Fruit fly (Drosophila melanogaster): ENCODE results near the gene Ppm1.

Ppm1 gene

DNA sequence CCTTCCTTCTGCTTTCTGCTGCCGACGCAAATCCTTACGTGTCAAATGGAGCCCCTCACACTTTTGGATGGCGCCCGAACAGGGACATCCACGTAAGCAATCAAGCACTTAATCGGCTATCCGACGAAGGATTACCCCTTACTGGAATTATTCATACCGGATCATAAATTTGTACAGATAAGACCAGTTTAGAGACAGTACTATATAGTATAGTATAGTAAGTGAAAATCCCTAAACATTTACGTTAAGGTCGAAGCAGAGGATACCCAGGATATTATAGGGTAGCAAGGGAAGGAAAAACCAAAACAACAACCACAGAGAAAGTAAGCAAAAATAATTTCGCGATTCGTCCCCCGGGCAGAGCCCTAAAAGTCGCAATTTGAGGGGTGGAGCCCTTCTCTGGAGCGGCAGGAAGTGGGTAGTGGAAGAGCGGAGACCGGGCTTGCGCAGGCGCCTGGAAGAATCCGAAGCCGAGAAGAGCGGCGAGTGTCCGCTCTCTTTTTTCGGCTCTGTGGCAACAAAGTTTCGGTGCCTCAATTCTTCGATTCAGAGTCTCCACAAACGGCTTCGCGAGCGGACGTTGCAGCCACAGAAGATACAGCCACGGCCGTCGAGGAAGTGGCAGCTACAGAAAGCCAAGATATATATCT lies 35.5 kb upstream of the Ppm1 start:
- TF ChIP-seq CG9705 (GFP tag; optimal IDR thresholded peaks at IDR 0.05): no peak
- peak; percentile 79 for TF ChIP-seq HLH106 (tag; optimal IDR thresholded peaks at IDR 0.05)
- TF ChIP-seq rgr (GFP tag; optimal IDR thresholded peaks at IDR 0.05): peak; percentile 81
- peak; percentile 55 for TF ChIP-seq dmrt93B (GFP tag; optimal IDR thresholded peaks at IDR 0.05)
- TF ChIP-seq Jra (GFP tag; optimal IDR thresholded peaks at IDR 0.05): peak; percentile 43
- peak; percentile 22 for TF ChIP-seq Rel (GFP tag; optimal IDR thresholded peaks at IDR 0.05)
- peak; percentile 20 for TF ChIP-seq Rel (tag; optimal IDR thresholded peaks at IDR 0.05)
- TF ChIP-seq Abd-B (GFP tag; optimal IDR thresholded peaks at IDR 0.05): no peak
- TF ChIP-seq h (GFP tag; optimal IDR thresholded peaks at IDR 0.05): peak; percentile 88
- no peak for TF ChIP-seq N (GFP tag; optimal IDR thresholded peaks at IDR 0.05)
- TF ChIP-seq foxo (GFP tag; optimal IDR thresholded peaks at IDR 0.05): peak in 1 of 2 experiments; percentile 87
- TF ChIP-seq pan (optimal IDR thresholded peaks at IDR 0.05): peak; percentile 59
- peak; percentile 42 for TF ChIP-seq sv (GFP tag; optimal IDR thresholded peaks at IDR 0.05)
- TF ChIP-seq CrebA (GFP tag; optimal IDR thresholded peaks at IDR 0.05; ENCODE audit: borderline replicate concordance): no peak
- TF ChIP-seq fru (GFP tag; optimal IDR thresholded peaks at IDR 0.05): peak; percentile 87
- peak; percentile 77 for TF ChIP-seq Vsx2 (GFP tag; optimal IDR thresholded peaks at IDR 0.05; ENCODE audit: partially characterized antibody)
- peak; percentile 52 for TF ChIP-seq brk (GFP tag; optimal IDR thresholded peaks at IDR 0.05)
- peak; percentile 82 to 87 for TF ChIP-seq dl (GFP tag; optimal IDR thresholded peaks at IDR 0.05; ENCODE audit: insufficient read depth in 1 of 2, partially characterized antibody in 2 of 2)
- TF ChIP-seq sage (GFP tag; optimal IDR thresholded peaks at IDR 0.05): peak; percentile 72
- peak; percentile 80 for TF ChIP-seq woc (GFP tag; optimal IDR thresholded peaks at IDR 0.05)
- no peak for TF ChIP-seq Dfd (GFP tag; optimal IDR thresholded peaks at IDR 0.05)
- TF ChIP-seq psq (GFP tag; optimal IDR thresholded peaks at IDR 0.05): peak; percentile 76
- peak; percentile 80 for TF ChIP-seq Dif (GFP tag; optimal IDR thresholded peaks at IDR 0.05; ENCODE audit: partially characterized antibody)
- TF ChIP-seq ey (GFP tag; optimal IDR thresholded peaks at IDR 0.05): peak; percentile 87
- TF ChIP-seq Hnf4 (GFP tag; optimal IDR thresholded peaks at IDR 0.05): peak; percentile 64
- no peak for TF ChIP-seq Hr83 (GFP tag; optimal IDR thresholded peaks at IDR 0.05; ENCODE audit: poor library complexity, severe bottlenecking)
- no peak for TF ChIP-seq Myc (optimal IDR thresholded peaks at IDR 0.05)
- peak; percentile 82 for TF ChIP-seq Sp1 (GFP tag; optimal IDR thresholded peaks at IDR 0.05)
- peak; percentile 58 for TF ChIP-seq CG32264 (GFP tag; optimal IDR thresholded peaks at IDR 0.05)
- no peak for TF ChIP-seq dsf (GFP tag; optimal IDR thresholded peaks at IDR 0.05; ENCODE audit: borderline replicate concordance)
- peak; percentile 78 for TF ChIP-seq br (GFP tag; optimal IDR thresholded peaks at IDR 0.05)
- no peak for TF ChIP-seq lola (GFP tag; optimal IDR thresholded peaks at IDR 0.05)
- peak; percentile 18 for TF ChIP-seq tai (GFP tag; optimal IDR thresholded peaks at IDR 0.05)
- TF ChIP-seq Hr78 (GFP tag; optimal IDR thresholded peaks at IDR 0.05): no peak
- TF ChIP-seq Mio (GFP tag; optimal IDR thresholded peaks at IDR 0.05): peak; percentile 11
- no peak for TF ChIP-seq usp (GFP tag; optimal IDR thresholded peaks at IDR 0.05)
- TF ChIP-seq OdsH (GFP tag; optimal IDR thresholded peaks at IDR 0.05): peak; percentile 85
- TF ChIP-seq GATAd (GFP tag; optimal IDR thresholded peaks at IDR 0.05): no peak
- no peak for TF ChIP-seq jim (GFP tag; optimal IDR thresholded peaks at IDR 0.05)

DNA sequence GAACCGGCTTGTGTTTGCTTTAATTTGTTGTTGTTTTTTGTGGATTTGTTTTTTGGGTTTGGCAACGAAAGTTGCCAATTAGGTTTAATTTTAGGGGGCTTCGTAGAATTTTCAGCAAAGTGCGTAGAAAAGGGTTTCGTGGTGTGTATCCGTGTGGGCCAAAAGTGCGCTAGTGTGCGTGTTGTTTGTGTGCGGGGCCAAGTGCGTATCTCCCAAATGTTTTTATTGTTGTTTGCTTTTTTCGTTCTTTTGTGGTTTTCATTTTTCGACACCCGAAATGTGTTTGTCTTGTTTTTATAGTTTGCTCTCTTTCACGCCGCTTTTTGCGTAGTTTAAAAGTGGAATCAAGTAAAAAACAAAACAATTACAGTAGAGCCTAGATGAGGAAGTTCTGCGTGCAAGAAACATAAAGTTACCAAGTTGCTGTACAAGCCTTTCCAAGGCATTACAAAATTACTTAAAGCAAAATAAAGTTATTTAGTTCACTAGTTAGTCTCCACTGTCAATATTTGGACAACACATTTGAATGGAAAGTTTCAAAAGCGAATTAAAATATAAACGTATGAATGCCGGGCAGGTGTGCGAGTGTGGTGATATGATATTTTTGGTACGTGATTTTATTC lies 34.2 kb upstream of the Ppm1 start:
- TF ChIP-seq ey (GFP tag; optimal IDR thresholded peaks at IDR 0.05) (peak; percentile 69), Hr83 (GFP tag; optimal IDR thresholded peaks at IDR 0.05; ENCODE audit: poor library complexity, severe bottlenecking) (peak; percentile 27), HLH106 (tag; optimal IDR thresholded peaks at IDR 0.05) (peak; percentile 50), h (GFP tag; optimal IDR thresholded peaks at IDR 0.05) (peak; percentile 57), Vsx2 (GFP tag; optimal IDR thresholded peaks at IDR 0.05; ENCODE audit: partially characterized antibody) (no peak), rgr (GFP tag; optimal IDR thresholded peaks at IDR 0.05) (peak; percentile 73), CG9705 (GFP tag; optimal IDR thresholded peaks at IDR 0.05) (no peak), sv (GFP tag; optimal IDR thresholded peaks at IDR 0.05) (peak; percentile 47), Hnf4 (GFP tag; optimal IDR thresholded peaks at IDR 0.05) (peak; percentile 42), CG32264 (GFP tag; optimal IDR thresholded peaks at IDR 0.05) (no peak), psq (GFP tag; optimal IDR thresholded peaks at IDR 0.05) (peak; percentile 57), br (GFP tag; optimal IDR thresholded peaks at IDR 0.05) (peak; percentile 53), brk (GFP tag; optimal IDR thresholded peaks at IDR 0.05) (no peak), Mio (GFP tag; optimal IDR thresholded peaks at IDR 0.05) (no peak), OdsH (GFP tag; optimal IDR thresholded peaks at IDR 0.05) (peak; percentile 59), fru (GFP tag; optimal IDR thresholded peaks at IDR 0.05) (peak; percentile 54), woc (GFP tag; optimal IDR thresholded peaks at IDR 0.05) (peak; percentile 53), foxo (GFP tag; optimal IDR thresholded peaks at IDR 0.05) (peak; percentile 5 to 69), Dfd (GFP tag; optimal IDR thresholded peaks at IDR 0.05) (no peak), CrebA (GFP tag; optimal IDR thresholded peaks at IDR 0.05; ENCODE audit: borderline replicate concordance) (no peak), tai (GFP tag; optimal IDR thresholded peaks at IDR 0.05) (peak; percentile 51), Sp1 (GFP tag; optimal IDR thresholded peaks at IDR 0.05) (peak; percentile 18), GATAd (GFP tag; optimal IDR thresholded peaks at IDR 0.05) (no peak), dsf (GFP tag; optimal IDR thresholded peaks at IDR 0.05; ENCODE audit: borderline replicate concordance) (no peak)

Measured in whole organism, wandering third instar larva.